Worm (Caenorhabditis elegans) whole organism, L4/young adult: ENCODE results near the gene best-13.

ENCODE experiments used
- W03F9.2 ChIP-seq: fragments of 150-350 bp; optimal IDR thresholded peaks from 2 replicates; lab custom pipeline; 2014; ENCODE audit warnings: missing biosample characterization, missing genetic modification characterization
- dao-5 ChIP-seq: sonication (generic microtip); optimal IDR thresholded peaks from 2 replicates; lab custom pipeline; 2016; ENCODE audit warnings: missing genotype, missing genetic modification characterization, moderate library complexity, missing compliant biosample characterization
- him-1 ChIP-seq: sonication (generic microtip); optimal IDR thresholded peaks from 2 replicates; lab custom pipeline; 2016; ENCODE audit warnings: missing genotype, missing genetic modification reagents, missing genetic modification characterization, missing compliant biosample characterization

- TF ChIP-seq him-1 (tag; lab: Kevin White, UChicago) (no peak), dao-5 (tag; lab: Kevin White, UChicago) (no peak), W03F9.2 (tag; lab: Kevin White, UChicago) (no peak)
These were observed 31.5 kb upstream of the best-13 start for ce11 chrIV:9872210-9872609.
